Fruit fly (Drosophila melanogaster) Kc167 (cell line): ENCODE measurements around the gene CG13599.

Source experiments
- Myc ChIP-seq: fragments of >200 bp; optimal IDR thresholded peaks from 2 replicates; lab custom pipeline; 2017; ENCODE audit warnings: missing external identifiers
- h ChIP-seq: fragments of >200 bp; optimal IDR thresholded peaks from 3 replicates; lab custom pipeline; 2018; ENCODE audit warnings: missing external identifiers
- insv ChIP-seq: fragments of >200 bp; optimal IDR thresholded peaks from 3 replicates; lab custom pipeline; 2018; ENCODE audit warnings: missing external identifiers
- psq ChIP-seq: fragments of >200 bp; optimal IDR thresholded peaks from 2 replicates; lab custom pipeline; 2017; ENCODE audit warnings: missing external identifiers
- ttk ChIP-seq: sonication (Bioruptor generic); optimal IDR thresholded peaks from 2 replicates; lab custom pipeline; 2017; ENCODE audit warnings: missing external identifiers

dm6 chr3R:23981645-23982044 lies 50.2 kb downstream of the CG13599 start:
- TF ChIP-seq ttk (lab: Kevin White, UChicago) (no peak), psq (lab: Kevin White, UChicago) (no peak), Myc (lab: Kevin White, UChicago) (no peak), h (lab: Kevin White, UChicago) (no peak), insv (lab: Kevin White, UChicago) (no peak)
